Worm (Caenorhabditis elegans) whole organism, mixed stage, embryonic: ENCODE results near the gene srw-82.

Experiments used
- blmp-1 ChIP-seq: fragments of 150-350 bp; optimal IDR thresholded peaks from 2 replicates; lab custom pipeline; 2014; ENCODE audit warnings: missing biosample characterization, missing genetic modification characterization
- elt-3 ChIP-seq: fragments of 150-350 bp; optimal IDR thresholded peaks from 2 replicates; lab custom pipeline; 2014; ENCODE audit warnings: missing biosample characterization, missing genetic modification characterization
- nhr-12 ChIP-seq: fragments of 150-350 bp; optimal IDR thresholded peaks from 2 replicates; lab custom pipeline; 2014; ENCODE audit warnings: missing biosample characterization, missing genetic modification characterization
- nhr-237 ChIP-seq: fragments of 150-350 bp; optimal IDR thresholded peaks from 2 replicates; lab custom pipeline; 2014; ENCODE audit warnings: missing biosample characterization, missing genetic modification characterization
- nhr-28 ChIP-seq: fragments of 150-350 bp; optimal IDR thresholded peaks from 2 replicates; lab custom pipeline; 2014; ENCODE audit warnings: missing biosample characterization, missing genetic modification characterization
- pha-4 ChIP-seq: fragments of 150-350 bp; optimal IDR thresholded peaks from 2 replicates; lab custom pipeline; 2018; ENCODE audit warnings: missing biosample characterization, missing genetic modification reagents, missing genetic modification characterization
- snpc-4 ChIP-seq: fragments of 150-350 bp; optimal IDR thresholded peaks from 2 replicates; lab custom pipeline; 2014; ENCODE audit warnings: missing biosample characterization, missing genetic modification characterization
- sptf-1 ChIP-seq: sonication (generic microtip); optimal IDR thresholded peaks from 2 replicates; lab custom pipeline; 2017; ENCODE audit warnings: mild to moderate bottlenecking, missing genetic modification characterization, moderate library complexity, missing compliant biosample characterization
- unc-39 ChIP-seq: fragments of 150-350 bp; optimal IDR thresholded peaks from 2 replicates; lab custom pipeline; 2014; ENCODE audit warnings: missing biosample characterization, missing genetic modification characterization
- unc-62 ChIP-seq: fragments of 150-350 bp; optimal IDR thresholded peaks from 2 replicates; lab custom pipeline; 2014; ENCODE audit warnings: missing biosample characterization, missing genetic modification reagents, missing genetic modification characterization

ce11 chrV:18444118-18444517 is 12.6 kb downstream of the srw-82 start, which contains the start of gene ZK228.1:
- TF ChIP-seq unc-62 (GFP tag; lab: Kevin White, UChicago) (no peak), blmp-1 (tag; lab: Kevin White, UChicago) (no peak), nhr-28 (tag; lab: Kevin White, UChicago) (no peak), nhr-237 (tag; lab: Kevin White, UChicago) (no peak), pha-4 (tag; lab: Kevin White, UChicago) (no peak), unc-39 (tag; lab: Kevin White, UChicago) (no peak), elt-3 (tag; lab: Kevin White, UChicago) (no peak), snpc-4 (tag; lab: Kevin White, UChicago) (no peak), nhr-12 (tag; lab: Kevin White, UChicago) (no peak), sptf-1 (tag; lab: Kevin White, UChicago) (no peak)
